Worm (Caenorhabditis elegans) whole organism, mixed stage, embryonic: Measurements from ENCODE around the gene efl-1.

Source experiments
- ces-1 ChIP-seq: fragments of 150-350 bp; optimal IDR thresholded peaks from 2 replicates; lab custom pipeline; 2014; ENCODE audit warnings: missing biosample characterization, missing genetic modification reagents, missing genetic modification characterization
- nhr-76 ChIP-seq: sonication (generic microtip); optimal IDR thresholded peaks from 2 replicates; lab custom pipeline; 2017; ENCODE audit warnings: missing biosample characterization, missing genetic modification characterization
- snpc-4 ChIP-seq: fragments of 150-350 bp; optimal IDR thresholded peaks from 2 replicates; lab custom pipeline; 2014; ENCODE audit warnings: missing biosample characterization, missing genetic modification characterization
- sptf-1 ChIP-seq: sonication (generic microtip); optimal IDR thresholded peaks from 2 replicates; lab custom pipeline; 2017; ENCODE audit warnings: mild to moderate bottlenecking, missing genetic modification characterization, moderate library complexity, missing compliant biosample characterization
- unc-39 ChIP-seq: fragments of 150-350 bp; optimal IDR thresholded peaks from 2 replicates; lab custom pipeline; 2014; ENCODE audit warnings: missing biosample characterization, missing genetic modification characterization
- unc-62 ChIP-seq: fragments of 150-350 bp; optimal IDR thresholded peaks from 2 replicates; lab custom pipeline; 2014; ENCODE audit warnings: missing biosample characterization, missing genetic modification reagents, missing genetic modification characterization

- TF ChIP-seq snpc-4 (no peak), nhr-76 (no peak), unc-39 (tag; lab: Kevin White, UChicago) (no peak), unc-62 (no peak), sptf-1 (tag; lab: Kevin White, UChicago) (no peak), ces-1 (no peak)
Observed at ce11 chrV:16918378-16918777, 47.1 kb downstream of the efl-1 start, which contains the start of the genes fbxa-206 and Y102A5C.2.
